Fruit fly (Drosophila melanogaster) whole organism, prepupa: ENCODE data around the gene APC4.
"Not testable (repeated sequence)": the region's sequence is repeated elsewhere in the genome, so short reads cannot be mapped to it uniquely, and the experiment has no call there.

Experiments used
- Blimp-1 ChIP-seq: fragments of 200-800 bp; sonication (Bioruptor generic); optimal IDR thresholded peaks from 3 replicates; lab custom pipeline; 2017; ENCODE audit warnings: missing biosample characterization, missing genetic modification characterization, mild to moderate bottlenecking, moderate library complexity, missing genetic modification reagents
- CG10631 ChIP-seq: fragments of 200-800 bp; sonication (Bioruptor generic); optimal IDR thresholded peaks from 2 replicates; lab custom pipeline; 2016; ENCODE audit warnings: missing biosample characterization, missing genetic modification characterization
- CG10669 ChIP-seq: fragments of 200-800 bp; sonication (Bioruptor generic); optimal IDR thresholded peaks from 3 replicates; lab custom pipeline; 2018; ENCODE audit warnings: missing biosample characterization, mild to moderate bottlenecking, missing genetic modification characterization, moderate library complexity
- CG11902 ChIP-seq: fragments of 200-800 bp; sonication (Bioruptor generic); optimal IDR thresholded peaks from 3 replicates; lab custom pipeline; 2016; ENCODE audit warnings: missing biosample characterization, missing genetic modification characterization
- CG15336 ChIP-seq: fragments of 200-800 bp; sonication (Bioruptor generic); IDR thresholded peaks from 2 replicates; pipeline ENCODE4 v1.3.6; 2022; ENCODE audit warnings: missing biosample characterization, missing genetic modification characterization
- CG16779 ChIP-seq: fragments of 200-800 bp; sonication (Bioruptor generic); optimal IDR thresholded peaks from 3 replicates; lab custom pipeline; 2017; ENCODE audit warnings: missing biosample characterization, mild to moderate bottlenecking, missing genetic modification characterization
- CG31627 ChIP-seq: fragments of 200-800 bp; sonication (Bioruptor generic); optimal IDR thresholded peaks from 3 replicates; lab custom pipeline; 2016; ENCODE audit warnings: missing biosample characterization, missing genetic modification characterization
- CG3919 ChIP-seq: fragments of 200-800 bp; sonication (Bioruptor generic); optimal IDR thresholded peaks from 3 replicates; lab custom pipeline; 2016; ENCODE audit warnings: missing biosample characterization, missing genetic modification characterization
- CG4318 ChIP-seq: fragments of 200-800 bp; sonication (Bioruptor generic); optimal IDR thresholded peaks from 3 replicates; lab custom pipeline; 2017; ENCODE audit warnings: missing biosample characterization, mild to moderate bottlenecking, missing genetic modification characterization
- CG6276 ChIP-seq: fragments of 200-800 bp; sonication (Bioruptor generic); optimal IDR thresholded peaks from 2 replicates; lab custom pipeline; 2017; ENCODE audit warnings: missing biosample characterization, mild to moderate bottlenecking, missing genetic modification characterization
- CG6808 ChIP-seq: fragments of 200-800 bp; sonication (Bioruptor generic); optimal IDR thresholded peaks from 3 replicates; lab custom pipeline; 2017; ENCODE audit warnings: missing biosample characterization, missing genetic modification characterization, mild to moderate bottlenecking, moderate library complexity, missing genetic modification reagents
- CG6854 ChIP-seq: fragments of 200-800 bp; sonication (Bioruptor generic); optimal IDR thresholded peaks from 2 replicates; lab custom pipeline; 2017; ENCODE audit warnings: missing biosample characterization, mild to moderate bottlenecking, missing genetic modification characterization
- CG8119 ChIP-seq: fragments of 200-800 bp; sonication (Bioruptor generic); IDR thresholded peaks from 3 replicates; pipeline ENCODE4 v1.3.6; 2022; ENCODE audit warnings: missing biosample characterization, missing genetic modification characterization
- CG8319 ChIP-seq: fragments of 200-800 bp; sonication (Bioruptor generic); optimal IDR thresholded peaks from 3 replicates; lab custom pipeline; 2016; ENCODE audit warnings: missing biosample characterization, missing genetic modification characterization
- CG9139 ChIP-seq: fragments of 200-800 bp; sonication (Bioruptor generic); optimal IDR thresholded peaks from 3 replicates; lab custom pipeline; 2017; ENCODE audit warnings: missing biosample characterization, mild to moderate bottlenecking, missing genetic modification characterization
- Eip78C ChIP-seq: fragments of 200-800 bp; sonication (Bioruptor generic); peaks from one replicate; lab custom pipeline; 2016; ENCODE audit warnings: missing biosample characterization, missing genetic modification characterization
- Eip93F ChIP-seq: fragments of 200-800 bp; sonication (Bioruptor generic); optimal IDR thresholded peaks from 2 replicates; lab custom pipeline; 2016; ENCODE audit warnings: missing biosample characterization, mild to moderate bottlenecking, missing genetic modification characterization
- Ets21C ChIP-seq: fragments of 200-800 bp; sonication (Bioruptor generic); optimal IDR thresholded peaks from 3 replicates; lab custom pipeline; 2016; ENCODE audit warnings: missing biosample characterization, missing genetic modification characterization
- Gug ChIP-seq: fragments of 200-800 bp; sonication (Bioruptor generic); IDR thresholded peaks from 2 replicates; pipeline ENCODE4 v1.3.6; 2022; ENCODE audit warnings: missing biosample characterization, missing genetic modification characterization
- Hr38 ChIP-seq: sonication (Bioruptor generic); optimal IDR thresholded peaks from 2 replicates; lab custom pipeline; 2016; ENCODE audit warnings: missing biosample characterization, missing genetic modification characterization
- Hr39 ChIP-seq: fragments of 200-800 bp; sonication (Bioruptor generic); optimal IDR thresholded peaks from 2 replicates; lab custom pipeline; 2016; ENCODE audit warnings: missing biosample characterization, missing genetic modification characterization
- Sox14 ChIP-seq: fragments of 200-800 bp; sonication (Bioruptor generic); optimal IDR thresholded peaks from 3 replicates; lab custom pipeline; 2016; ENCODE audit warnings: missing biosample characterization, missing genetic modification characterization
- Sox15 ChIP-seq: fragments of 200-800 bp; sonication (Bioruptor generic); optimal IDR thresholded peaks from 3 replicates; lab custom pipeline; 2016; ENCODE audit warnings: missing biosample characterization, missing genetic modification characterization
- achi ChIP-seq: fragments of 200-800 bp; sonication (Bioruptor generic); optimal IDR thresholded peaks from 3 replicates; lab custom pipeline; 2016; ENCODE audit warnings: missing biosample characterization, missing genetic modification characterization
- acj6 ChIP-seq: fragments of 200-800 bp; sonication (Bioruptor generic); optimal IDR thresholded peaks from 3 replicates; lab custom pipeline; 2016; ENCODE audit warnings: missing biosample characterization, missing genetic modification characterization
- cyc ChIP-seq: fragments of 200-800 bp; sonication (Bioruptor generic); optimal IDR thresholded peaks from 3 replicates; lab custom pipeline; 2016; ENCODE audit warnings: missing biosample characterization, missing genetic modification characterization
- dac ChIP-seq: fragments of 200-800 bp; sonication (Bioruptor generic); optimal IDR thresholded peaks from 2 replicates; lab custom pipeline; 2017; ENCODE audit warnings: missing biosample characterization, mild to moderate bottlenecking, missing genetic modification characterization
- dsx ChIP-seq: fragments of 200-800 bp; optimal IDR thresholded peaks from 3 replicates; lab custom pipeline; 2019; ENCODE audit warnings: missing biosample characterization, mild to moderate bottlenecking, missing genetic modification characterization, moderate library complexity; ENCODE audit not compliant: poor library complexity, severe bottlenecking
- esn ChIP-seq: fragments of 200-800 bp; sonication (Bioruptor generic); optimal IDR thresholded peaks from 2 replicates; lab custom pipeline; 2016; ENCODE audit warnings: missing biosample characterization, mild to moderate bottlenecking, missing genetic modification characterization, moderate library complexity
- fd85E ChIP-seq: fragments of 200-800 bp; sonication (Bioruptor generic); optimal IDR thresholded peaks from 3 replicates; lab custom pipeline; 2016; ENCODE audit warnings: missing biosample characterization, missing genetic modification characterization
- fkh ChIP-seq: fragments of 200-800 bp; sonication (Bioruptor generic); optimal IDR thresholded peaks from 3 replicates; lab custom pipeline; 2017; ENCODE audit warnings: missing biosample characterization, mild to moderate bottlenecking, missing genetic modification characterization, moderate library complexity
- lz ChIP-seq: fragments of 200-800 bp; sonication (Bioruptor generic); optimal IDR thresholded peaks from 3 replicates; lab custom pipeline; 2016; ENCODE audit warnings: missing biosample characterization, missing genetic modification characterization
- ss ChIP-seq, 2 experiments: fragments of 200-800 bp; sonication (Bioruptor generic); optimal IDR thresholded peaks; 2 replicates in 1 of 2; 3 replicates in 1 of 2; lab custom pipeline; 2017 to 2018; ENCODE audit warnings: mild to moderate bottlenecking in 2 of 2, missing biosample characterization in 2 of 2, missing genetic modification characterization in 2 of 2, moderate library complexity in 1 of 2
- svp ChIP-seq: fragments of 200-800 bp; sonication (Bioruptor generic); peaks from one replicate; lab custom pipeline; 2016; ENCODE audit warnings: missing biosample characterization, missing genetic modification characterization
- topi ChIP-seq: fragments of 200-800 bp; sonication (Bioruptor generic); optimal IDR thresholded peaks from 3 replicates; lab custom pipeline; 2016; ENCODE audit warnings: missing biosample characterization, missing genetic modification characterization
- vri ChIP-seq: fragments of 200-800 bp; sonication (Bioruptor generic); optimal IDR thresholded peaks from 3 replicates; lab custom pipeline; 2016; ENCODE audit warnings: missing biosample characterization, mild to moderate bottlenecking, missing genetic modification characterization

APC4 gene

dm6 chrX:9080962-9081361 lies 1.8 kb upstream of the APC4 start, which contains the start of the genes CG7246 and HP1b (continued):
- TF ChIP-seq CG4318 (GFP tag; lab: Kevin White, UChicago) (no peak), fd85E (GFP tag; lab: Kevin White, UChicago) (no peak), CG16779 (tag; lab: Kevin White, UChicago) (no peak), topi (GFP tag; lab: Kevin White, UChicago) (peak; percentile 63), CG6808 (GFP tag; lab: Kevin White, UChicago) (peak; percentile 21), Gug (GFP tag; lab: Robert Waterston, UW) (peak; percentile 61; the same call in 1 of the 2 replicates), vri (no peak), CG10669 (peak; percentile 31)

- TF ChIP-seq vri (no peak), topi (GFP tag; lab: Kevin White, UChicago) (no peak), Eip78C (GFP tag; lab: Kevin White, UChicago) (peak; percentile 49), dsx (GFP tag; lab: Kevin White, UChicago) (peak; percentile 35)
Measured at dm6 chrX:9085726-9086125, 3.0 kb downstream of the APC4 start, which contains the start of gene CG32708. Gene CG32708, plus strand, starts transcription at chrX:9085932.

- TF ChIP-seq CG11902 (GFP tag; lab: Kevin White, UChicago); Ets21C (GFP tag; lab: Kevin White, UChicago); CG10669: not testable (repeated sequence)
Measured at dm6 chrX:9086702-9087179, 4.0 kb downstream of the APC4 start, which contains the start of gene CG32706. Gene CG32706, plus strand, starts transcription at chrX:9087129.

- not testable (repeated sequence) for TF ChIP-seq CG11902, Blimp-1, CG31627 (GFP tag; lab: Kevin White, UChicago)
Measured at dm6 chrX:9087920-9088417, 5.2 kb downstream of the APC4 start, which contains the start of gene CG6999. Gene CG6999, plus strand, starts transcription at chrX:9088367.

- TF ChIP-seq CG6276 (GFP tag; lab: Kevin White, UChicago) = no peak
- TF ChIP-seq svp (GFP tag; lab: Kevin White, UChicago) = peak; percentile 88
- TF ChIP-seq dsx (GFP tag; lab: Kevin White, UChicago) = no peak
- TF ChIP-seq achi (GFP tag; lab: Kevin White, UChicago) = peak; percentile 18
- no peak for TF ChIP-seq CG10631 (GFP tag; lab: Kevin White, UChicago)
- TF ChIP-seq CG6854 (GFP tag; lab: Kevin White, UChicago) = peak; percentile 23
- no peak for TF ChIP-seq CG16779 (tag; lab: Kevin White, UChicago)
- TF ChIP-seq ss (GFP tag; optimal IDR thresholded peaks at IDR 0.05; lab: Kevin White, UChicago) = no peak
- peak; percentile 71 for TF ChIP-seq Sox14
- TF ChIP-seq Eip78C (GFP tag; lab: Kevin White, UChicago) = peak; percentile 51
- TF ChIP-seq esn = peak; percentile 3
Measured at dm6 chrX:9089254-9090056, 6.7 kb downstream of the APC4 start, which contains the start of gene CCT2. Gene CCT2, plus strand, starts transcription at chrX:9089513.

- TF ChIP-seq svp (GFP tag; lab: Kevin White, UChicago) = peak; percentile 72
- TF ChIP-seq fkh (GFP tag; lab: Kevin White, UChicago) = no peak
Measured at dm6 chrX:9090057-9090358, 7.3 kb downstream of the APC4 start.

DNA sequence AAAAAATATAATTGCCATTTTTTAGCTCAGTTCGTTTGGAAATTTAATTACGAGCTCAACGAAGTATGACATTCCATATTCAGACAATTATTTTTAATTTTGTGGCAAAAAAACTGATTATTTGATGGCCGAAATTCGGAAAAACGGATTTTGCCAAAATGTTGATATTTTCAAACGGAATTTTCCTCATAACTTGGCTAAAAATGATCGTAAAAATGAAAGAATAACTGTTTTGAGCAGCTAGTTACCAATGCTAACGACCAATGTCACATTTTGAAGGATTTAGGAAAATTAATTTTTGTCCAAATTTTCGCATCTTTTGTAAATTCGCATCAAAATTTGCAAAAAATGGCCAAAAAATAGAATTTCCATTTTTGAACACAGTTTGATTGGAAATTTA lies 10.3 kb downstream of the APC4 start:
- TF ChIP-seq ss (GFP tag; optimal IDR thresholded peaks at IDR 0.05; lab: Kevin White, UChicago) (no peak), Eip93F (no peak), CG8119 (GFP tag; lab: Robert Waterston, UW) (no peak), CG8319 (no peak), cyc (no peak), Eip78C (GFP tag; lab: Kevin White, UChicago) (no peak), CG9139 (GFP tag; lab: Kevin White, UChicago) (no peak), CG10669 (no peak), Hr39 (GFP tag; lab: Kevin White, UChicago) (no peak), Hr38 (GFP tag; lab: Kevin White, UChicago) (no peak), lz (GFP tag; lab: Kevin White, UChicago) (no peak), CG3919 (GFP tag; lab: Kevin White, UChicago) (no peak), acj6 (GFP tag; lab: Kevin White, UChicago) (no peak), CG15336 (GFP tag; lab: Robert Waterston, UW) (no peak), Ets21C (GFP tag; lab: Kevin White, UChicago) (no peak), dac (GFP tag; lab: Kevin White, UChicago) (no peak), Sox15 (GFP tag; lab: Kevin White, UChicago) (no peak)
